Fruit fly (Drosophila melanogaster) whole organism, adult: ENCODE measurements around the gene yip7.

ENCODE experiments used
- CG11617 ChIP-seq: fragments of 200-800 bp; sonication (Bioruptor generic); optimal IDR thresholded peaks from 2 replicates; lab custom pipeline; 2017; ENCODE audit warnings: mild to moderate bottlenecking, missing biosample characterization, missing genetic modification reagents, missing genetic modification characterization
- CG14711 ChIP-seq: fragments of 200-800 bp; sonication (Bioruptor generic); optimal IDR thresholded peaks from 2 replicates; lab custom pipeline; 2018; ENCODE audit warnings: missing biosample characterization, mild to moderate bottlenecking, missing genetic modification characterization, moderate library complexity
- CG1620 ChIP-seq: fragments of 200-800 bp; sonication (Bioruptor generic); optimal IDR thresholded peaks from 2 replicates; lab custom pipeline; 2016; ENCODE audit warnings: missing biosample characterization, missing genetic modification characterization
- toe ChIP-seq: fragments of 200-800 bp; sonication (Bioruptor generic); optimal IDR thresholded peaks from 2 replicates; lab custom pipeline; 2016; ENCODE audit warnings: missing biosample characterization, missing genetic modification characterization

- TF ChIP-seq CG1620 (GFP tag; lab: Kevin White, UChicago): no peak
- no peak for TF ChIP-seq toe (GFP tag; lab: Kevin White, UChicago)
- no peak for TF ChIP-seq CG11617
- TF ChIP-seq CG14711 (tag; lab: Kevin White, UChicago): no peak
Observed at dm6 chr3L:6000938-6001337, 34.1 kb upstream of the yip7 start.
